Worm (Caenorhabditis elegans) whole organism, L3 larva: ENCODE measurements around the gene ric-7.

Source experiments
- R02D3.7 ChIP-seq: fragments of 150-350 bp; optimal IDR thresholded peaks from 2 replicates; lab custom pipeline; 2014; ENCODE audit warnings: missing biosample characterization, missing genetic modification characterization
- aly-2 ChIP-seq: fragments of 150-350 bp; optimal IDR thresholded peaks from 2 replicates; lab custom pipeline; 2014; ENCODE audit warnings: missing biosample characterization, missing genetic modification characterization
- ama-1 ChIP-seq: fragments of 150-350 bp; optimal IDR thresholded peaks from 2 replicates; lab custom pipeline; 2018
- ceh-16 ChIP-seq: sonication (generic microtip); optimal IDR thresholded peaks from 2 replicates; lab custom pipeline; 2017; ENCODE audit warnings: missing biosample characterization, missing genetic modification characterization
- ceh-28 ChIP-seq: fragments of 150-350 bp; optimal IDR thresholded peaks from 2 replicates; lab custom pipeline; 2014; ENCODE audit warnings: missing biosample characterization, missing genetic modification reagents, missing genetic modification characterization
- daf-12 ChIP-seq: fragments of 150-350 bp; optimal IDR thresholded peaks from 2 replicates; lab custom pipeline; 2014; ENCODE audit warnings: missing biosample characterization, missing genetic modification reagents, missing genetic modification characterization
- egl-27 ChIP-seq: sonication (generic microtip); optimal IDR thresholded peaks from 4 replicates; lab custom pipeline; 2017; ENCODE audit warnings: missing biosample characterization, missing genetic modification reagents, missing genetic modification characterization
- egl-5 ChIP-seq: fragments of 150-350 bp; optimal IDR thresholded peaks from 2 replicates; lab custom pipeline; 2017; ENCODE audit warnings: missing biosample characterization, missing genetic modification reagents, missing genetic modification characterization, inconsistent platforms
- elt-1 ChIP-seq: fragments of 150-350 bp; optimal IDR thresholded peaks from 2 replicates; lab custom pipeline; 2014; ENCODE audit warnings: missing biosample characterization, missing genetic modification characterization
- elt-2 ChIP-seq: sonication (generic microtip); optimal IDR thresholded peaks from 2 replicates; lab custom pipeline; 2016; ENCODE audit warnings: missing genetic modification reagents, mild to moderate bottlenecking, missing genetic modification characterization, missing compliant biosample characterization
- elt-3 ChIP-seq, 3 experiments: fragments of 150-350 bp in 1 of 3; sonication (generic microtip) in 2 of 3; optimal IDR thresholded peaks; 2 replicates in 2 of 3; 4 replicates in 1 of 3; lab custom pipeline; 2014 to 2017; ENCODE audit warnings: missing biosample characterization in 3 of 3, missing genetic modification characterization in 3 of 3
- eor-1 ChIP-seq, 2 experiments: fragments of 150-350 bp; optimal IDR thresholded peaks; 2 replicates each; lab custom pipeline; 2014 to 2018; ENCODE audit warnings: missing biosample characterization in 2 of 2, missing genetic modification characterization in 2 of 2
- fkh-10 ChIP-seq: sonication (generic microtip); optimal IDR thresholded peaks from 2 replicates; lab custom pipeline; 2017; ENCODE audit warnings: missing biosample characterization, missing genetic modification reagents, missing genetic modification characterization
- hmg-11 ChIP-seq: sonication (generic microtip); optimal IDR thresholded peaks from 2 replicates; lab custom pipeline; 2016; ENCODE audit warnings: missing genetic modification characterization, missing compliant biosample characterization
- lin-15B ChIP-seq: fragments of 150-350 bp; optimal IDR thresholded peaks from 2 replicates; lab custom pipeline; 2014; ENCODE audit warnings: missing biosample characterization, missing genetic modification characterization
- lin-39 ChIP-seq: fragments of 150-350 bp; optimal IDR thresholded peaks from 2 replicates; lab custom pipeline; 2018; ENCODE audit warnings: missing biosample characterization, missing genetic modification reagents, missing genetic modification characterization
- lsy-12 ChIP-seq: sonication (generic microtip); optimal IDR thresholded peaks from 2 replicates; lab custom pipeline; 2016; ENCODE audit warnings: mild to moderate bottlenecking, missing genetic modification characterization, missing compliant biosample characterization
- mml-1 ChIP-seq: fragments of 150-350 bp; sonication (generic microtip); optimal IDR thresholded peaks from 3 replicates; lab custom pipeline; 2014; ENCODE audit warnings: missing biosample characterization, missing genetic modification characterization
- nfya-1 ChIP-seq: sonication (generic microtip); optimal IDR thresholded peaks from 2 replicates; lab custom pipeline; 2017; ENCODE audit warnings: missing genetic modification characterization, mild to moderate bottlenecking, missing compliant biosample characterization, antibody characterized with exemption, moderate library complexity; ENCODE audit not compliant: insufficient read depth
- nhr-11 ChIP-seq: fragments of 150-350 bp; optimal IDR thresholded peaks from 2 replicates; lab custom pipeline; 2014; ENCODE audit warnings: missing biosample characterization, missing genetic modification characterization
- nhr-23 ChIP-seq: fragments of 150-350 bp; optimal IDR thresholded peaks from 2 replicates; lab custom pipeline; 2014; ENCODE audit warnings: missing biosample characterization, missing genetic modification reagents, missing genetic modification characterization
- nhr-237 ChIP-seq: fragments of 150-350 bp; optimal IDR thresholded peaks from 2 replicates; lab custom pipeline; 2014; ENCODE audit warnings: missing biosample characterization, missing genetic modification characterization
- nhr-25 ChIP-seq: sonication (generic microtip); optimal IDR thresholded peaks from 2 replicates; lab custom pipeline; 2017; ENCODE audit warnings: missing biosample characterization, missing genetic modification characterization
- nhr-28 ChIP-seq: fragments of 150-350 bp; optimal IDR thresholded peaks from 2 replicates; lab custom pipeline; 2014; ENCODE audit warnings: missing biosample characterization, missing genetic modification characterization
- nhr-43 ChIP-seq: sonication (generic microtip); optimal IDR thresholded peaks from 2 replicates; lab custom pipeline; 2016; ENCODE audit warnings: mild to moderate bottlenecking, missing genetic modification characterization, missing compliant biosample characterization; ENCODE audit not compliant: poor library complexity, severe bottlenecking
- nhr-76 ChIP-seq: fragments of 150-350 bp; sonication (generic microtip); optimal IDR thresholded peaks from 5 replicates; lab custom pipeline; 2014; ENCODE audit warnings: missing biosample characterization, missing genetic modification characterization
- nhr-77 ChIP-seq: fragments of 150-350 bp; optimal IDR thresholded peaks from 2 replicates; lab custom pipeline; 2014; ENCODE audit warnings: missing biosample characterization, missing genetic modification characterization
- pha-4 ChIP-seq: fragments of 150-350 bp; optimal IDR thresholded peaks from 2 replicates; lab custom pipeline; 2014; ENCODE audit warnings: missing biosample characterization, missing genetic modification reagents, missing genetic modification characterization
- sea-2 ChIP-seq: fragments of 150-350 bp; sonication (generic microtip); optimal IDR thresholded peaks from 4 replicates; lab custom pipeline; 2014; ENCODE audit warnings: missing biosample characterization, missing genetic modification reagents, missing genetic modification characterization
- skn-1 ChIP-seq: fragments of 150-350 bp; optimal IDR thresholded peaks from 2 replicates; lab custom pipeline; 2014; ENCODE audit warnings: missing biosample characterization, missing genetic modification characterization
- snpc-4 ChIP-seq: fragments of 150-350 bp; optimal IDR thresholded peaks from 2 replicates; lab custom pipeline; 2014; ENCODE audit warnings: missing biosample characterization, missing genetic modification characterization
- tbx-2 ChIP-seq: sonication (generic microtip); optimal IDR thresholded peaks from 2 replicates; lab custom pipeline; 2016; ENCODE audit warnings: mild to moderate bottlenecking, missing genetic modification characterization, missing compliant biosample characterization
- unc-39 ChIP-seq: sonication (generic microtip); optimal IDR thresholded peaks from 4 replicates; lab custom pipeline; 2017; ENCODE audit warnings: missing biosample characterization, missing genetic modification characterization
- unc-62 ChIP-seq: fragments of 150-350 bp; sonication (generic microtip); optimal IDR thresholded peaks from 4 replicates; lab custom pipeline; 2014; ENCODE audit warnings: missing biosample characterization, missing genetic modification reagents, missing genetic modification characterization
- zag-1 ChIP-seq: fragments of 150-350 bp; optimal IDR thresholded peaks from 2 replicates; lab custom pipeline; 2014; ENCODE audit warnings: missing biosample characterization, missing genetic modification characterization
- ztf-4 ChIP-seq: fragments of 150-350 bp; optimal IDR thresholded peaks from 2 replicates; lab custom pipeline; 2014; ENCODE audit warnings: missing biosample characterization, missing genetic modification characterization

Gene ric-7

DNA sequence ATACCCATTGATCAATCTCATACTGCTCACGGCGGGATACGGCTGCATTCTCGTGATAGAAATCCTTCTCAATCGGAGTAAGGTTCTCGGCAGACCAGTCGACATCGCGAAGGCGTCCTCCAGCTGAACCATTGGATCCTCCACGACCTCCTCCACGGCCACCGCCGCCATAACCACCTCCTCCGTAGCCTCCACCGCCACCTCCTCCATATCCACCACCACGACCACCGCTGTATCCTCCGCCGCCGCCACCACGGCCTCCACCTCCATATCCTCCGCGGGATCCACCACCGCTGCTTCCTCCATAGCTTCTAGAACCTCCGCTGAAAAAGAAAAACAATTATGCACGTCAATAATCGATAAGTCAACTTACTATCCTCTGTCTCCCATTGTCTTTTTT is 5.7 kb upstream of the ric-7 start:
- TF ChIP-seq pha-4 (tag; lab: Kevin White, UChicago) (no peak), nhr-25 (no peak), nhr-11 (tag; lab: Kevin White, UChicago) (no peak), lin-15B (tag; lab: Kevin White, UChicago) (no peak), tbx-2 (no peak), elt-3 (tag; optimal IDR thresholded peaks at IDR 0.05; lab: Kevin White, UChicago) (no peak), egl-5 (tag; lab: Kevin White, UChicago) (no peak), ceh-16 (tag; lab: Kevin White, UChicago) (no peak), nhr-237 (no peak), nhr-28 (tag; lab: Kevin White, UChicago) (no peak), eor-1 (tag; optimal IDR thresholded peaks at IDR 0.05; lab: Kevin White, UChicago) (no peak), elt-1 (tag; lab: Kevin White, UChicago) (no peak), lin-39 (no peak), zag-1 (tag; lab: Kevin White, UChicago) (no peak), sea-2 (no peak), nhr-77 (tag; lab: Kevin White, UChicago) (no peak), unc-39 (tag; lab: Kevin White, UChicago) (no peak)
- TF ChIP-seq, all 47 proteins: peak for 0

ce11 chrV:14010021-14010420 is 4.3 kb upstream of the ric-7 start:
- TF ChIP-seq nhr-76, result no peak
- TF ChIP-seq unc-62 (GFP tag; lab: Kevin White, UChicago), result no peak
- no peak for TF ChIP-seq ztf-4 (tag; lab: Kevin White, UChicago)
- no peak for TF ChIP-seq elt-2 (tag; lab: Kevin White, UChicago)
- no peak for TF ChIP-seq lsy-12 (tag; lab: Kevin White, UChicago)
- TF ChIP-seq fkh-10 (GFP tag; lab: Kevin White, UChicago), result no peak
- TF ChIP-seq egl-5 (tag; lab: Kevin White, UChicago), result no peak
- TF ChIP-seq mml-1, result no peak
- TF ChIP-seq nhr-28 (tag; lab: Kevin White, UChicago), result no peak
- no peak for TF ChIP-seq skn-1 (tag; lab: Kevin White, UChicago)

- TF ChIP-seq nhr-76 (no peak), egl-27 (no peak), hmg-11 (tag; lab: Kevin White, UChicago) (peak; percentile 33), ztf-4 (tag; lab: Kevin White, UChicago) (peak; percentile 24), zag-1 (tag; lab: Kevin White, UChicago) (no peak), ceh-28 (peak; percentile 38), R02D3.7 (tag; lab: Kevin White, UChicago) (no peak), nhr-25 (peak; percentile 71), nhr-23 (tag; lab: Kevin White, UChicago) (peak; percentile 7), nfya-1 (peak; percentile 47), elt-2 (tag; lab: Kevin White, UChicago) (peak; percentile 51), elt-1 (tag; lab: Kevin White, UChicago) (no peak), lsy-12 (tag; lab: Kevin White, UChicago) (peak; percentile 56), nhr-43 (tag; lab: Kevin White, UChicago) (peak; percentile 53), ama-1 (lab: Kevin White, UChicago) (peak; percentile 21)
These were observed 2.7 kb upstream of the ric-7 start for ce11 chrV:14008353-14008859.

DNA sequence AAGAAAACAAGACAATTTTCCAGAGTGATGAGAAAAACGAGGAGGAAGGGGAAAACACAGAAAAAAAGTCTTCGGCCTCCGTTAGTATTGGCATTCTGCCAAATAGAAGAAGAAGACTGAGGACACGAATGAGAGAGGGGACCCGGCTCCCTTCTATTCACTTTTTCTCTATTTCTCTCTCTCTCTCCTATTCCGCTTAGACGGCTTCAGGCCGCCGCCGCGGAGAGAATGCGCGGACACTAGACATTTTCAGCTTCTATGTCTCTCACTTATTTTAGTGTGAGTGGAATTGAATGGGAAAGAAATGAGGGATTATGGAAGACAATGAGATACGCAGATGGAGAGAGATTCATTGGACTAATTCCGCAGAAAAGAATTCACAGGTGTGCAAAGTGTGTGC is 1.1 kb upstream of the ric-7 start:
- TF ChIP-seq snpc-4, result no peak
- TF ChIP-seq lin-15B (tag; lab: Kevin White, UChicago), result peak; percentile 19
- TF ChIP-seq lin-39, result peak; percentile 4
- peak; percentile 70 for TF ChIP-seq nfya-1
- TF ChIP-seq daf-12 (tag; lab: Kevin White, UChicago), result no peak
- no peak for TF ChIP-seq pha-4 (tag; lab: Kevin White, UChicago)
- TF ChIP-seq hmg-11 (tag; lab: Kevin White, UChicago), result peak; percentile 62
- no peak for TF ChIP-seq aly-2 (tag; lab: Kevin White, UChicago)
